Worm (Caenorhabditis elegans): ENCODE results near the gene F58G11.4.

F58G11.4 gene

ce11 chrV:13655202-13655764 lies 17.1 kb upstream of the F58G11.4 start:
- TF ChIP-seq unc-62 (GFP tag; optimal IDR thresholded peaks at IDR 0.05): peak; percentile 24
- no peak for TF ChIP-seq fkh-2 (tag; optimal IDR thresholded peaks at IDR 0.05)
- TF ChIP-seq nhr-67 (tag; optimal IDR thresholded peaks at IDR 0.05): no peak
- no peak for TF ChIP-seq ZK546.5 (tag; optimal IDR thresholded peaks at IDR 0.05)
- peak; percentile 83 for TF ChIP-seq pha-4 (tag; optimal IDR thresholded peaks at IDR 0.05)
- TF ChIP-seq lsy-12 (tag; optimal IDR thresholded peaks at IDR 0.05): peak; percentile 52
- peak; percentile 51 for TF ChIP-seq fkh-10 (GFP tag; optimal IDR thresholded peaks at IDR 0.05)
- no peak for TF ChIP-seq ztf-4 (tag; optimal IDR thresholded peaks at IDR 0.05)
- peak; percentile 14 for TF ChIP-seq R02D3.7 (tag; optimal IDR thresholded peaks at IDR 0.05)
- peak; percentile 9 for TF ChIP-seq tbx-2 (tag; optimal IDR thresholded peaks at IDR 0.05)
- no peak for TF ChIP-seq mml-1 (tag; optimal IDR thresholded peaks at IDR 0.05)
- TF ChIP-seq unc-39 (tag; optimal IDR thresholded peaks at IDR 0.05): no peak
- TF ChIP-seq zag-1 (tag; optimal IDR thresholded peaks at IDR 0.05): no peak
- TF ChIP-seq ceh-9 (tag; optimal IDR thresholded peaks at IDR 0.05): no peak
- TF ChIP-seq nhr-23 (tag; optimal IDR thresholded peaks at IDR 0.05): peak; percentile 84
- no peak for TF ChIP-seq ceh-16 (tag; optimal IDR thresholded peaks at IDR 0.05)
- TF ChIP-seq elt-1 (tag; optimal IDR thresholded peaks at IDR 0.05): peak; percentile 61
- TF ChIP-seq ama-1 (optimal IDR thresholded peaks at IDR 0.05): peak; percentile 63
- TF ChIP-seq jun-1 (tag; optimal IDR thresholded peaks at IDR 0.05): peak; percentile 7
- TF ChIP-seq aly-2 (tag; optimal IDR thresholded peaks at IDR 0.05): no peak
- TF ChIP-seq elt-3 (tag; optimal IDR thresholded peaks at IDR 0.05): no peak
- peak; percentile 70 for TF ChIP-seq lin-39 (tag; optimal IDR thresholded peaks at IDR 0.05)
- no peak for TF ChIP-seq skn-1 (tag; optimal IDR thresholded peaks at IDR 0.05)
- no peak for TF ChIP-seq ceh-82 (tag; optimal IDR thresholded peaks at IDR 0.05)
- peak; percentile 47 for TF ChIP-seq hmg-11 (tag; optimal IDR thresholded peaks at IDR 0.05)
- TF ChIP-seq egl-27 (tag; optimal IDR thresholded peaks at IDR 0.05): no peak
- TF ChIP-seq nhr-43 (tag; optimal IDR thresholded peaks at IDR 0.05; ENCODE audit: poor library complexity, severe bottlenecking): peak; percentile 75
- TF ChIP-seq mdl-1 (tag; optimal IDR thresholded peaks at IDR 0.05): peak; percentile 11
- no peak for TF ChIP-seq daf-12 (tag; optimal IDR thresholded peaks at IDR 0.05)
- peak; percentile 22 for TF ChIP-seq nhr-11 (tag; optimal IDR thresholded peaks at IDR 0.05)
- peak; percentile 28 for TF ChIP-seq elt-2 (tag; optimal IDR thresholded peaks at IDR 0.05)
- peak; percentile 61 for TF ChIP-seq lin-15B (tag; optimal IDR thresholded peaks at IDR 0.05)
- TF ChIP-seq nhr-12 (tag; optimal IDR thresholded peaks at IDR 0.05): no peak
- TF ChIP-seq nfya-1 (tag; optimal IDR thresholded peaks at IDR 0.05; ENCODE audit: insufficient read depth): peak; percentile 80
- peak; percentile 37 for TF ChIP-seq snpc-4 (tag; optimal IDR thresholded peaks at IDR 0.05)
- TF ChIP-seq egl-5 (tag; optimal IDR thresholded peaks at IDR 0.05): peak; percentile 70
- TF ChIP-seq nhr-28 (tag; optimal IDR thresholded peaks at IDR 0.05): peak; percentile 21
- no peak for TF ChIP-seq nhr-237 (tag; optimal IDR thresholded peaks at IDR 0.05)
- TF ChIP-seq eor-1 (tag; optimal IDR thresholded peaks at IDR 0.05): no peak
- TF ChIP-seq fos-1 (tag; optimal IDR thresholded peaks at IDR 0.05): no peak
- TF ChIP-seq sea-2 (GFP tag; optimal IDR thresholded peaks at IDR 0.05): no peak
- no peak for TF ChIP-seq ztf-11 (tag; optimal IDR thresholded peaks at IDR 0.05)
- no peak for TF ChIP-seq nhr-76 (tag; optimal IDR thresholded peaks at IDR 0.05)
- peak; percentile 81 for TF ChIP-seq nhr-25 (tag; optimal IDR thresholded peaks at IDR 0.05)
- TF ChIP-seq pqm-1 (tag; optimal IDR thresholded peaks at IDR 0.05): peak; percentile 1
- TF ChIP-seq ceh-28 (tag; optimal IDR thresholded peaks at IDR 0.05): peak; percentile 51
- TF ChIP-seq nhr-77 (tag; optimal IDR thresholded peaks at IDR 0.05): no peak

Data from whole organism, L3 larva.